Worm (Caenorhabditis elegans) whole organism, L1 larva: Measurements from ENCODE around the gene K08E4.7.

Experiments
- C04F5.9 ChIP-seq: sonication (generic microtip); optimal IDR thresholded peaks from 2 replicates; lab custom pipeline; 2016; ENCODE audit warnings: missing genetic modification characterization, missing compliant biosample characterization
- C16A3.4 ChIP-seq: fragments of 150-350 bp; optimal IDR thresholded peaks from 2 replicates; lab custom pipeline; 2014; ENCODE audit warnings: missing biosample characterization, missing genetic modification characterization
- C34B4.2 ChIP-seq: sonication (generic microtip); optimal IDR thresholded peaks from 2 replicates; lab custom pipeline; 2017; ENCODE audit warnings: mild to moderate bottlenecking, missing genetic modification characterization, missing compliant biosample characterization
- aha-1 ChIP-seq: fragments of 150-350 bp; optimal IDR thresholded peaks from 2 replicates; lab custom pipeline; 2014; ENCODE audit warnings: missing biosample characterization, missing genetic modification characterization
- aly-2 ChIP-seq: fragments of 150-350 bp; optimal IDR thresholded peaks from 2 replicates; lab custom pipeline; 2014; ENCODE audit warnings: missing biosample characterization, missing genetic modification characterization
- ama-1 ChIP-seq: fragments of 150-350 bp; optimal IDR thresholded peaks from 2 replicates; lab custom pipeline; 2014
- blmp-1 ChIP-seq: fragments of 150-350 bp; optimal IDR thresholded peaks from 2 replicates; lab custom pipeline; 2014; ENCODE audit warnings: missing biosample characterization, missing genetic modification characterization
- ceh-63 ChIP-seq: fragments of 200-800 bp; sonication (Bioruptor generic); optimal IDR thresholded peaks from 2 replicates; lab custom pipeline; 2018; ENCODE audit warnings: mild to moderate bottlenecking, missing genetic modification characterization, missing compliant biosample characterization
- ceh-8 ChIP-seq: fragments of 200-800 bp; sonication (Bioruptor generic); optimal IDR thresholded peaks from 2 replicates; lab custom pipeline; 2018; ENCODE audit warnings: mild to moderate bottlenecking, missing genetic modification characterization, moderate library complexity, missing compliant biosample characterization
- ceh-82 ChIP-seq, 3 experiments: fragments of 150-350 bp in 1 of 3; sonication (generic microtip) in 2 of 3; optimal IDR thresholded peaks; 2 replicates each; lab custom pipeline; 2014 to 2017; ENCODE audit warnings: missing biosample characterization in 3 of 3, missing genetic modification characterization in 3 of 3
- ceh-88 ChIP-seq: fragments of 200-800 bp; sonication (Bioruptor generic); IDR thresholded peaks from 2 replicates; pipeline ENCODE4 v1.3.6; 2022; ENCODE audit warnings: missing genetic modification characterization, missing compliant biosample characterization
- ceh-90 ChIP-seq: sonication (generic microtip); optimal IDR thresholded peaks from 2 replicates; lab custom pipeline; 2016; ENCODE audit warnings: missing genetic modification characterization, missing compliant biosample characterization
- dpl-1 ChIP-seq, 3 experiments: fragments of 150-350 bp in 2 of 3; sonication (generic microtip) in 1 of 3; optimal IDR thresholded peaks; 2 replicates each; lab custom pipeline; 2014 to 2017; ENCODE audit warnings: missing biosample characterization in 3 of 3, missing genetic modification characterization in 3 of 3, missing genetic modification reagents in 3 of 3
- dsc-1 ChIP-seq: sonication (generic microtip); optimal IDR thresholded peaks from 2 replicates; lab custom pipeline; 2016; ENCODE audit warnings: mild to moderate bottlenecking, missing genetic modification characterization, missing compliant biosample characterization
- efl-1 ChIP-seq, 4 experiments: fragments of 150-350 bp; optimal IDR thresholded peaks in 3 of 4; peaks in 1 of 4; 1 replicate in 1 of 4; 2 replicates in 3 of 4; lab custom pipeline; 2014; ENCODE audit warnings: missing biosample characterization in 2 of 4, missing genetic modification characterization in 2 of 4, missing genetic modification reagents in 2 of 4
- efl-3 ChIP-seq: fragments of 200-800 bp; sonication (Bioruptor generic); optimal IDR thresholded peaks from 2 replicates; lab custom pipeline; 2018; ENCODE audit warnings: mild to moderate bottlenecking, missing genetic modification characterization, missing compliant biosample characterization
- egl-13 ChIP-seq: sonication (generic microtip); optimal IDR thresholded peaks from 2 replicates; lab custom pipeline; 2016; ENCODE audit warnings: missing genotype, missing genetic modification reagents, missing genetic modification characterization, missing compliant biosample characterization
- egl-27 ChIP-seq, 2 experiments: fragments of 150-350 bp in 1 of 2; sonication (generic microtip); optimal IDR thresholded peaks; 3 replicates each; lab custom pipeline; 2017 to 2018; ENCODE audit warnings: missing biosample characterization in 2 of 2, missing genetic modification characterization in 2 of 2, missing genetic modification reagents in 2 of 2
- elt-2 ChIP-seq: sonication (generic microtip); optimal IDR thresholded peaks from 2 replicates; lab custom pipeline; 2016; ENCODE audit warnings: missing genetic modification characterization, mild to moderate bottlenecking, inconsistent platforms, missing compliant biosample characterization, missing genetic modification reagents
- elt-3 ChIP-seq, 6 experiments: fragments of 150-350 bp in 1 of 6; sonication (generic microtip); optimal IDR thresholded peaks; 2 replicates each; lab custom pipeline; 2017 to 2018; ENCODE audit warnings: missing biosample characterization in 6 of 6, missing genetic modification characterization in 6 of 6, inconsistent platforms in 1 of 6
- ets-5 ChIP-seq: fragments of 200-800 bp; sonication (Bioruptor generic); IDR thresholded peaks from 2 replicates; pipeline ENCODE4 v1.3.6; 2022; ENCODE audit warnings: missing genetic modification characterization, missing compliant biosample characterization
- fos-1 ChIP-seq: fragments of 150-350 bp; optimal IDR thresholded peaks from 2 replicates; lab custom pipeline; 2014; ENCODE audit warnings: missing biosample characterization, missing genetic modification characterization
- hlh-17 ChIP-seq: fragments of 200-800 bp; sonication (Bioruptor generic); optimal IDR thresholded peaks from 2 replicates; lab custom pipeline; 2018; ENCODE audit warnings: missing genetic modification characterization, mild to moderate bottlenecking, missing compliant biosample characterization, moderate library complexity, borderline replicate concordance
- isw-1 ChIP-seq: fragments of 200-800 bp; sonication (Bioruptor generic); IDR thresholded peaks from 2 replicates; pipeline ENCODE4 v1.3.6; 2022; ENCODE audit warnings: missing genetic modification characterization, missing compliant biosample characterization
- jun-1 ChIP-seq: fragments of 150-350 bp; optimal IDR thresholded peaks from 2 replicates; lab custom pipeline; 2014; ENCODE audit warnings: missing biosample characterization, missing genetic modification reagents, missing genetic modification characterization
- lin-14 ChIP-seq: fragments of 200-800 bp; sonication (Bioruptor generic); optimal IDR thresholded peaks from 2 replicates; lab custom pipeline; 2018; ENCODE audit warnings: mild to moderate bottlenecking, missing genetic modification characterization, moderate library complexity, missing compliant biosample characterization
- lin-15B ChIP-seq: fragments of 150-350 bp; sonication (generic microtip); optimal IDR thresholded peaks from 3 replicates; lab custom pipeline; 2014; ENCODE audit warnings: missing biosample characterization, missing genetic modification characterization
- lir-3 ChIP-seq: sonication (generic microtip); optimal IDR thresholded peaks from 2 replicates; lab custom pipeline; 2016; ENCODE audit warnings: mild to moderate bottlenecking, missing genetic modification characterization, moderate library complexity, missing compliant biosample characterization; ENCODE audit not compliant: poor library complexity
- lsy-2 ChIP-seq, 2 experiments: fragments of 150-350 bp; optimal IDR thresholded peaks; 2 replicates each; lab custom pipeline; 2014; ENCODE audit warnings: missing biosample characterization in 2 of 2, missing genetic modification characterization in 2 of 2
- mdl-1 ChIP-seq, 2 experiments: fragments of 150-350 bp; optimal IDR thresholded peaks; 2 replicates each; lab custom pipeline; 2014 to 2017; ENCODE audit warnings: missing biosample characterization in 2 of 2, missing genetic modification characterization in 2 of 2, inconsistent platforms in 1 of 2
- mef-2 ChIP-seq: fragments of 150-350 bp; optimal IDR thresholded peaks from 2 replicates; lab custom pipeline; 2014; ENCODE audit warnings: missing biosample characterization, missing genetic modification characterization
- mep-1 ChIP-seq: fragments of 150-350 bp; optimal IDR thresholded peaks from 2 replicates; lab custom pipeline; 2014; ENCODE audit warnings: missing biosample characterization, missing genetic modification characterization
- nhr-12 ChIP-seq: sonication (generic microtip); optimal IDR thresholded peaks from 2 replicates; lab custom pipeline; 2017; ENCODE audit warnings: missing biosample characterization, missing genetic modification characterization
- nhr-19 ChIP-seq: fragments of 200-800 bp; sonication (Bioruptor generic); conservative IDR thresholded peaks from 2 replicates; pipeline ENCODE4 v1.3.6; 2022; ENCODE audit warnings: missing genetic modification characterization, missing compliant biosample characterization
- nhr-20 ChIP-seq: sonication (generic microtip); optimal IDR thresholded peaks from 2 replicates; lab custom pipeline; 2016; ENCODE audit warnings: mild to moderate bottlenecking, missing genetic modification characterization, missing compliant biosample characterization
- nhr-237 ChIP-seq: fragments of 150-350 bp; optimal IDR thresholded peaks from 2 replicates; lab custom pipeline; 2014; ENCODE audit warnings: missing biosample characterization, missing genetic modification characterization
- nhr-47 ChIP-seq: sonication (generic microtip); optimal IDR thresholded peaks from 2 replicates; lab custom pipeline; 2016; ENCODE audit warnings: mild to moderate bottlenecking, missing genetic modification characterization, moderate library complexity, missing compliant biosample characterization
- nhr-71 ChIP-seq: sonication (generic microtip); optimal IDR thresholded peaks from 2 replicates; lab custom pipeline; 2016; ENCODE audit warnings: mild to moderate bottlenecking, missing genetic modification characterization, moderate library complexity, missing compliant biosample characterization
- nhr-77 ChIP-seq: fragments of 150-350 bp; optimal IDR thresholded peaks from 2 replicates; lab custom pipeline; 2014; ENCODE audit warnings: missing biosample characterization, missing genetic modification characterization
- nhr-84 ChIP-seq: sonication (generic microtip); optimal IDR thresholded peaks from 2 replicates; lab custom pipeline; 2017; ENCODE audit warnings: missing biosample characterization, missing genetic modification characterization
- nhr-85 ChIP-seq: sonication (generic microtip); peaks from one replicate; lab custom pipeline; 2016; ENCODE audit warnings: missing genetic modification characterization, inconsistent platforms, missing compliant biosample characterization
- nhr-90 ChIP-seq: sonication (generic microtip); optimal IDR thresholded peaks from 2 replicates; lab custom pipeline; 2016; ENCODE audit warnings: mild to moderate bottlenecking, missing genetic modification characterization, missing compliant biosample characterization; ENCODE audit not compliant: poor library complexity
- pqm-1 ChIP-seq: sonication (generic microtip); optimal IDR thresholded peaks from 3 replicates; lab custom pipeline; 2017; ENCODE audit warnings: missing biosample characterization, missing genetic modification characterization
- rnt-1 ChIP-seq: sonication (generic microtip); optimal IDR thresholded peaks from 2 replicates; lab custom pipeline; 2016; ENCODE audit warnings: mild to moderate bottlenecking, missing genetic modification characterization, moderate library complexity, missing compliant biosample characterization
- skn-1 ChIP-seq: fragments of 150-350 bp; optimal IDR thresholded peaks from 2 replicates; lab custom pipeline; 2014; ENCODE audit warnings: missing biosample characterization, missing genetic modification characterization
- snpc-4 ChIP-seq: fragments of 150-350 bp; optimal IDR thresholded peaks from 2 replicates; lab custom pipeline; 2014; ENCODE audit warnings: missing biosample characterization, missing genetic modification characterization
- snu-23 ChIP-seq: sonication (generic microtip); optimal IDR thresholded peaks from 2 replicates; lab custom pipeline; 2016; ENCODE audit warnings: missing genetic modification characterization, missing compliant biosample characterization
- swsn-7 ChIP-seq: sonication (generic microtip); optimal IDR thresholded peaks from 2 replicates; lab custom pipeline; 2016; ENCODE audit warnings: missing genetic modification characterization, missing compliant biosample characterization
- tlp-1 ChIP-seq: fragments of 150-350 bp; optimal IDR thresholded peaks from 2 replicates; lab custom pipeline; 2014; ENCODE audit warnings: missing biosample characterization, missing genetic modification characterization
- unc-30 ChIP-seq: sonication (generic microtip); optimal IDR thresholded peaks from 2 replicates; lab custom pipeline; 2017; ENCODE audit warnings: missing biosample characterization, missing genetic modification characterization
- unc-62 ChIP-seq: fragments of 150-350 bp; optimal IDR thresholded peaks from 2 replicates; lab custom pipeline; 2014; ENCODE audit warnings: missing biosample characterization, missing genetic modification reagents, missing genetic modification characterization
- unc-98 ChIP-seq: fragments of 200-800 bp; sonication (Bioruptor generic); IDR thresholded peaks from 2 replicates; pipeline ENCODE4 v1.3.6; 2022; ENCODE audit warnings: missing genetic modification characterization, missing compliant biosample characterization
- ztf-11 ChIP-seq, 2 experiments: sonication (generic microtip); optimal IDR thresholded peaks; 2 replicates each; lab custom pipeline; 2016 to 2017; ENCODE audit warnings: missing genetic modification characterization in 2 of 2, missing biosample characterization in 1 of 2, missing compliant biosample characterization in 1 of 2
- ztf-4 ChIP-seq: fragments of 150-350 bp; optimal IDR thresholded peaks from 2 replicates; lab custom pipeline; 2014; ENCODE audit warnings: missing biosample characterization, missing genetic modification characterization

Gene K08E4.7

DNA sequence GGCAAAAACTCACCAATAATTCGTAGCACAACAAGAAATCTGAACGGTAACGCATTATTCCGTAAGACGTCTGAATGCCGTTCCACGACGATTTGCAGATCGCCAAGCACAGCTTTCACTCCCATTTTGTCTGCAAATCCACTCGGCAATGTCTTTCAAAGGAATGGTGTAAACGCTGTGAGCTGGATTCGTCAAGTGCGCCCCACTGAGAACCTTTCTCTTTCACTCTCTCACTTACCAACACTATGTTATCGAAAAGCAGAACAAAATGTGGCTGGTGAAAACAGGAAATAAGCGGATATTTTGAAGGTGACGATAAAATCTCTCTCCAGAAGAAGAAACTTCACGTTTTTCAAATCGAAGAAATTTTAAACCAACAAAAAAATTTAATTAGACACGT is 13.3 kb downstream of the K08E4.7 start:
- TF ChIP-seq ceh-82 (tag; optimal IDR thresholded peaks at IDR 0.05; lab: Kevin White, UChicago) (peak in 1 of 3 experiments; percentile 36), elt-3 (tag; optimal IDR thresholded peaks at IDR 0.05; lab: Kevin White, UChicago) (no peak), swsn-7 (tag; lab: Kevin White, UChicago) (no peak), efl-3 (GFP tag; lab: Kevin White, UChicago) (no peak), ztf-4 (no peak), mep-1 (tag; lab: Kevin White, UChicago) (peak; percentile 69), unc-30 (tag; lab: Kevin White, UChicago) (no peak), nhr-71 (tag; lab: Kevin White, UChicago) (peak; percentile 43), egl-27 (tag; optimal IDR thresholded peaks at IDR 0.05; lab: Kevin White, UChicago) (no peak), nhr-47 (tag; lab: Kevin White, UChicago) (peak; percentile 21), lir-3 (tag; lab: Kevin White, UChicago) (no peak), tlp-1 (tag; lab: Kevin White, UChicago) (no peak), ama-1 (lab: Kevin White, UChicago) (no peak), snpc-4 (tag; lab: Kevin White, UChicago) (no peak), dsc-1 (tag; lab: Kevin White, UChicago) (no peak), nhr-20 (tag; lab: Kevin White, UChicago) (peak; percentile 16), efl-1 (optimal IDR thresholded peaks at IDR 0.05; lab: Kevin White, UChicago) (peak; percentile 43 to 61), efl-1 (GFP tag; optimal IDR thresholded peaks at IDR 0.05 in 1 of 2; lab: Kevin White, UChicago) (peak; percentile 42 to 84), pqm-1 (tag; lab: Kevin White, UChicago) (no peak), fos-1 (tag; lab: Kevin White, UChicago) (peak; percentile 7), nhr-19 (GFP tag; lab: Robert Waterston, UW) (no peak), dpl-1 (GFP tag; optimal IDR thresholded peaks at IDR 0.05; lab: Kevin White, UChicago) (peak in 1 of 3 experiments; percentile 55), snu-23 (GFP tag; lab: Kevin White, UChicago) (peak; percentile 34), egl-13 (tag; lab: Kevin White, UChicago) (no peak), C34B4.2 (no peak), elt-2 (tag; lab: Kevin White, UChicago) (no peak), mef-2 (tag; lab: Kevin White, UChicago) (no peak), isw-1 (no peak), nhr-237 (tag; lab: Kevin White, UChicago) (no peak), nhr-77 (tag; lab: Kevin White, UChicago) (no peak), nhr-90 (tag; lab: Kevin White, UChicago) (no peak), jun-1 (tag; lab: Kevin White, UChicago) (no peak), aha-1 (tag; lab: Kevin White, UChicago) (no peak), unc-98 (GFP tag; lab: Robert Waterston, UW) (no peak), nhr-12 (tag; lab: Kevin White, UChicago) (no peak), nhr-85 (tag; lab: Kevin White, UChicago) (no peak), ztf-11 (tag; optimal IDR thresholded peaks at IDR 0.05; lab: Kevin White, UChicago) (no peak), rnt-1 (tag; lab: Kevin White, UChicago) (peak; percentile 42), ets-5 (GFP tag; lab: Robert Waterston, UW) (no peak), ceh-63 (GFP tag; lab: Kevin White, UChicago) (no peak), nhr-84 (tag; lab: Kevin White, UChicago) (no peak), lin-15B (tag; lab: Kevin White, UChicago) (peak; percentile 70), unc-62 (GFP tag; lab: Kevin White, UChicago) (no peak), ceh-90 (no peak), lin-14 (GFP tag; lab: Kevin White, UChicago) (no peak), aly-2 (tag; lab: Kevin White, UChicago) (peak; percentile 43), hlh-17 (GFP tag; lab: Kevin White, UChicago) (no peak), mdl-1 (tag; optimal IDR thresholded peaks at IDR 0.05; lab: Kevin White, UChicago) (no peak), skn-1 (tag; lab: Kevin White, UChicago) (no peak), C04F5.9 (no peak), lsy-2 (tag; optimal IDR thresholded peaks at IDR 0.05; lab: Kevin White, UChicago) (peak; percentile 19 to 71), ceh-8 (GFP tag; lab: Kevin White, UChicago) (no peak), ceh-88 (GFP tag; lab: Robert Waterston, UW) (no peak), C16A3.4 (peak; percentile 27), blmp-1 (tag; lab: Kevin White, UChicago) (peak; percentile 96)
